Worm (Caenorhabditis elegans): ENCODE results near the gene nlp-34.

Gene nlp-34

DNA sequence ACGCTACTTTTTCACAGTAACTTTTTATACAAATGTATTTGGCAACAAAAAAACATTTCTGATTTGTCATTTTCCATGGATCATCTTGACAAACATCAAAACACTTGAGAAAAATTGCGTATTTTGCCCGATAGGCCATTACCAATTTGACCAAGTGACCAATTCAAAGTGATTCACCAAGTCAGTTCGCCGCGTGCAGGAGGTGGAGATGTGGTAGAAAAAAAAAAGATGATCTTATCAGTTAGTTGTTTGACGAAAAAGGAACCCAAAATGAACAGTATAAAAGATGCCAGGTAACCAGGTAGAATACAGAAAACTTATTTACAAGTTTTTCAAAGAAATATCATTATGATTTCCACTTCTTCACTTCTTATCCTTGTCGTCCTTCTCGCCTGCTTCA is 10.1 kb upstream of the nlp-34 start, which contains the start of gene nlp-27:
Gene nlp-27, plus strand, starts transcription at position 309 of the 400 bp plus-strand sequence.
- TF ChIP-seq zip-5 (tag; optimal IDR thresholded peaks at IDR 0.05), result no peak
- no peak for TF ChIP-seq ceh-45 (GFP tag; IDR thresholded peaks at IDR 0.05)
- no peak for TF ChIP-seq pax-1 (tag; optimal IDR thresholded peaks at IDR 0.05)
- no peak for TF ChIP-seq C38D4.7 (GFP tag; optimal IDR thresholded peaks at IDR 0.05)
- no peak for TF ChIP-seq C08G9.2 (tag; optimal IDR thresholded peaks at IDR 0.05)
- no peak for TF ChIP-seq nhr-232 (tag; optimal IDR thresholded peaks at IDR 0.05)
- no peak for TF ChIP-seq ceh-2 (tag; optimal IDR thresholded peaks at IDR 0.05)
- TF ChIP-seq ceh-6 (GFP tag; optimal IDR thresholded peaks at IDR 0.05), result no peak
- TF ChIP-seq tbx-2 (tag; optimal IDR thresholded peaks at IDR 0.05), result no peak
- TF ChIP-seq odd-2 (tag; optimal IDR thresholded peaks at IDR 0.05), result no peak
- TF ChIP-seq hlh-30 (tag; optimal IDR thresholded peaks at IDR 0.05; ENCODE audit: insufficient read depth), result no peak

DNA sequence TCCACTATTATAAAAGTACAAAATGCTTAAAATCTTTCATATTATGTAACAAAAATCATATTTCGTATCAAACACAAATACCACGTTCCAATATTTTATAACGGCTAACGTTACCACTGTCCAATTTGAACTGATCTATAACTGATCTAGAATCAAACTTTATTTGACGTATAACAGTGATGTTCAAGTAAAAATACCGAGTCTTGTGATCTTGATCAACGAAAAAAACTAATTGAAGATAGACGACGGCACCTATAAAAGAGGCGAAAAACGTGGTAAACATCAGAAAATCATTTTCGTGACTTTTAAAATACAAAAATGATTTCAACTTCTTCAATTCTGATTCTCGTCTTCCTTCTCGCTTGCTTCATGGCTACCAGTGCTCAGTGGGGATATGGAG is 8.7 kb upstream of the nlp-34 start, which contains the start of gene nlp-28:
Gene nlp-28, plus strand, starts transcription at position 285 of the 400 bp plus-strand sequence.
- TF ChIP-seq ceh-24 (tag; optimal IDR thresholded peaks at IDR 0.05), result no peak
- no peak for TF ChIP-seq hlh-6 (tag; optimal IDR thresholded peaks at IDR 0.05)
- no peak for TF ChIP-seq tbx-7 (tag; optimal IDR thresholded peaks at IDR 0.05)
- TF ChIP-seq lin-11 (tag; optimal IDR thresholded peaks at IDR 0.05), result no peak
- no peak for TF ChIP-seq ceh-45 (GFP tag; IDR thresholded peaks at IDR 0.05)
- no peak for TF ChIP-seq ceh-31 (tag; optimal IDR thresholded peaks at IDR 0.05)
- TF ChIP-seq fkh-10 (GFP tag; optimal IDR thresholded peaks at IDR 0.05), result no peak
- TF ChIP-seq sox-2 (GFP tag; IDR thresholded peaks at IDR 0.05), result no peak
- TF ChIP-seq eyg-1 (tag; optimal IDR thresholded peaks at IDR 0.05), result no peak
- no peak for TF ChIP-seq odd-2 (tag; optimal IDR thresholded peaks at IDR 0.05)
- TF ChIP-seq pha-4 (tag; optimal IDR thresholded peaks at IDR 0.05), result no peak
- TF ChIP-seq ceh-14 (tag; optimal IDR thresholded peaks at IDR 0.05), result no peak
- no peak for TF ChIP-seq gmeb-2 (tag; optimal IDR thresholded peaks at IDR 0.05)
- TF ChIP-seq ceh-30 (tag; optimal IDR thresholded peaks at IDR 0.05), result no peak

DNA sequence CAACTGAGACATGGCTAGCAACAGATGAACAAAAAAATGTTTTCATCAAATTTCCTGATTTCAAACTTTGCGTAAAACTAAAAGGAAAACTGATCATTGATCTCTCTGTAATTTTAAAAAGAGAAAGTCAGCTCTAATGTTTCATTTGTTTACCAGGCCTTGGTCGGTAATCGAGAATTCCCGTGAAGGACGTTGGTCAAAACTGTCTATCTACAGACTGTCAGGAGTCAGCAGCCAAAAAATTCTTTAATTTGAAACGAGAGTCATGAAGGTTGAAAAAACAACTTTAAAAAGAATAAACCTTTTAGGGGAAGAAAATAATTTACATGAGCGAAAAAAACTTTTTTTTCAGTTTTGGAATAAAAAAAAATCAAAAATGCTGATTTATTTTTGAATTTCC is 6.2 kb upstream of the nlp-34 start:
- TF ChIP-seq pha-4 (tag; optimal IDR thresholded peaks at IDR 0.05) (no peak), hlh-30 (tag; optimal IDR thresholded peaks at IDR 0.05; ENCODE audit: insufficient read depth) (no peak), zip-5 (tag; optimal IDR thresholded peaks at IDR 0.05) (no peak), ceh-9 (tag; optimal IDR thresholded peaks at IDR 0.05) (no peak), unc-86 (tag; optimal IDR thresholded peaks at IDR 0.05) (no peak), pat-9 (tag; optimal IDR thresholded peaks at IDR 0.05) (no peak)

DNA sequence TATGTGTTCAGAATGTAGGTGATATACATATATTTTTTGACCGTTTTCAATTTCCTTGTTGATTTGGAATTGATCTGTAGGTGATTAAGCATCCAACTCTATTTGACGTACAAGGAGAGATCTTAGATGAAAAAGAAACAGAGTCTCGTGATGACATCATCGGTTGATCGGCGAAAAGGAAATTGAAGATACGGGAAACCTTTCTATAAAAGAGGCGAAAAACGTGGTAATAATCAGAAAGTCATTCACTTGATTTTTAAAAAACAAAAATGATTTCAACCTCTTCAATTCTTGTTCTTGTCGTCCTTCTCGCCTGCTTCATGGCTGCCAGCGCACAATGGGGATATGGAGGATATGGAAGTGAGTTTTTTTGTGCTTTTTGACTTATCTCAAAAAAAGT is 5.2 kb upstream of the nlp-34 start, which contains the start of gene nlp-29:
Gene nlp-29, plus strand, starts transcription at position 248 of the 400 bp plus-strand sequence.
- TF ChIP-seq dve-1 (tag; optimal IDR thresholded peaks at IDR 0.05) (peak; percentile 12), hlh-6 (tag; optimal IDR thresholded peaks at IDR 0.05) (no peak)

DNA sequence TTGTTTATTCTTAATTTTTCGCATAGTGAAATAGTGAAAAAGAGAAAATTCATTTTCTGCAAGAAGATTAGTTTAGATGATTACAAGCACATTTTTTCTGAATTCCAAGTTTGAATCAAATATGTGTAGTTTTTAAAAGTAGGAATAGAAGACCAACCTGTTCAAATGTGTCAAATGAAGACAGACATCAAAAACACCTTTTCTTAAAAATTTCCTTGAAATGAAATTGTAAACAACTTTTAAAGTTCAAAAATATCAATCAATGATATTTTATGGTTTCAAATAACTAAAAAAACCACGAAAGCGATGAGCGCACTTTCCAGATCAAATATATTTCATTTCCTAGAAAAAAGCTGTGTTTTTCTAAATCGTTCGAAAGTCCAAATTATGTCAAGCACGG is 2.7 kb upstream of the nlp-34 start, which contains the start of gene nlp-30:
Gene nlp-30, plus strand, starts transcription at position 301 of the 400 bp plus-strand sequence.
- TF ChIP-seq rnt-1 (tag; optimal IDR thresholded peaks at IDR 0.05) (no peak), ttx-3 (tag; optimal IDR thresholded peaks at IDR 0.05) (no peak), pha-4 (tag; optimal IDR thresholded peaks at IDR 0.05) (no peak), unc-3 (GFP tag; conservative IDR thresholded peaks at IDR 0.05) (no peak), unc-3 (tag; optimal IDR thresholded peaks at IDR 0.05) (no peak), pax-1 (tag; optimal IDR thresholded peaks at IDR 0.05) (no peak), ceh-30 (tag; optimal IDR thresholded peaks at IDR 0.05) (no peak), mec-3 (tag; optimal IDR thresholded peaks at IDR 0.05; ENCODE audit: borderline replicate concordance) (no peak), ceh-14 (tag; optimal IDR thresholded peaks at IDR 0.05) (no peak), ztf-16 (tag; optimal IDR thresholded peaks at IDR 0.05) (no peak), ceh-31 (tag; optimal IDR thresholded peaks at IDR 0.05) (no peak), che-1 (tag; optimal IDR thresholded peaks at IDR 0.05) (no peak), ceh-34 (tag; optimal IDR thresholded peaks at IDR 0.05) (no peak), dmd-4 (tag; optimal IDR thresholded peaks at IDR 0.05; ENCODE audit: borderline replicate concordance) (no peak)
